Worm (Caenorhabditis elegans) whole organism, L1 larva: ENCODE results near the gene F14D7.6.

Experiments
- C04F5.9 ChIP-seq: sonication (generic microtip); optimal IDR thresholded peaks from 2 replicates; lab custom pipeline; 2016; ENCODE audit warnings: missing genetic modification characterization, missing compliant biosample characterization
- C16A3.4 ChIP-seq: fragments of 150-350 bp; optimal IDR thresholded peaks from 2 replicates; lab custom pipeline; 2014; ENCODE audit warnings: missing biosample characterization, missing genetic modification characterization
- F16B12.6 ChIP-seq: fragments of 150-350 bp; optimal IDR thresholded peaks from 2 replicates; lab custom pipeline; 2014; ENCODE audit warnings: missing biosample characterization, missing genetic modification characterization
- alr-1 ChIP-seq: fragments of 200-800 bp; sonication (Bioruptor generic); optimal IDR thresholded peaks from 2 replicates; lab custom pipeline; 2018; ENCODE audit warnings: borderline replicate concordance, mild to moderate bottlenecking, missing genetic modification characterization, missing compliant biosample characterization
- blmp-1 ChIP-seq: fragments of 150-350 bp; optimal IDR thresholded peaks from 2 replicates; lab custom pipeline; 2014; ENCODE audit warnings: missing biosample characterization, missing genetic modification characterization
- ceh-63 ChIP-seq: fragments of 200-800 bp; sonication (Bioruptor generic); optimal IDR thresholded peaks from 2 replicates; lab custom pipeline; 2018; ENCODE audit warnings: mild to moderate bottlenecking, missing genetic modification characterization, missing compliant biosample characterization
- ceh-8 ChIP-seq: fragments of 200-800 bp; sonication (Bioruptor generic); optimal IDR thresholded peaks from 2 replicates; lab custom pipeline; 2018; ENCODE audit warnings: mild to moderate bottlenecking, missing genetic modification characterization, moderate library complexity, missing compliant biosample characterization
- ceh-82 ChIP-seq, 3 experiments: fragments of 150-350 bp in 1 of 3; sonication (generic microtip) in 2 of 3; optimal IDR thresholded peaks; 2 replicates each; lab custom pipeline; 2014 to 2017; ENCODE audit warnings: missing biosample characterization in 3 of 3, missing genetic modification characterization in 3 of 3
- ces-1 ChIP-seq: fragments of 150-350 bp; optimal IDR thresholded peaks from 2 replicates; lab custom pipeline; 2014; ENCODE audit warnings: missing biosample characterization, missing genetic modification reagents, missing genetic modification characterization
- dpl-1 ChIP-seq, 3 experiments: fragments of 150-350 bp in 2 of 3; sonication (generic microtip) in 1 of 3; optimal IDR thresholded peaks; 2 replicates each; lab custom pipeline; 2014 to 2017; ENCODE audit warnings: missing biosample characterization in 3 of 3, missing genetic modification characterization in 3 of 3, missing genetic modification reagents in 3 of 3
- dsc-1 ChIP-seq: sonication (generic microtip); optimal IDR thresholded peaks from 2 replicates; lab custom pipeline; 2016; ENCODE audit warnings: mild to moderate bottlenecking, missing genetic modification characterization, missing compliant biosample characterization
- egl-13 ChIP-seq: sonication (generic microtip); optimal IDR thresholded peaks from 2 replicates; lab custom pipeline; 2016; ENCODE audit warnings: missing genotype, missing genetic modification reagents, missing genetic modification characterization, missing compliant biosample characterization
- egl-27 ChIP-seq, 2 experiments: fragments of 150-350 bp in 1 of 2; sonication (generic microtip); optimal IDR thresholded peaks; 3 replicates each; lab custom pipeline; 2017 to 2018; ENCODE audit warnings: missing biosample characterization in 2 of 2, missing genetic modification characterization in 2 of 2, missing genetic modification reagents in 2 of 2
- elt-3 ChIP-seq, 6 experiments: fragments of 150-350 bp in 1 of 6; sonication (generic microtip); optimal IDR thresholded peaks; 2 replicates each; lab custom pipeline; 2017 to 2018; ENCODE audit warnings: missing biosample characterization in 6 of 6, missing genetic modification characterization in 6 of 6, inconsistent platforms in 1 of 6
- hlh-17 ChIP-seq: fragments of 200-800 bp; sonication (Bioruptor generic); optimal IDR thresholded peaks from 2 replicates; lab custom pipeline; 2018; ENCODE audit warnings: missing genetic modification characterization, mild to moderate bottlenecking, missing compliant biosample characterization, moderate library complexity, borderline replicate concordance
- hpl-2 ChIP-seq: fragments of 150-350 bp; optimal IDR thresholded peaks from 2 replicates; lab custom pipeline; 2014; ENCODE audit warnings: missing biosample characterization, missing genetic modification reagents, missing genetic modification characterization
- irx-1 ChIP-seq: sonication (generic microtip); optimal IDR thresholded peaks from 2 replicates; lab custom pipeline; 2016; ENCODE audit warnings: missing genetic modification characterization, missing compliant biosample characterization
- isw-1 ChIP-seq: fragments of 200-800 bp; sonication (Bioruptor generic); IDR thresholded peaks from 2 replicates; pipeline ENCODE4 v1.3.6; 2022; ENCODE audit warnings: missing genetic modification characterization, missing compliant biosample characterization
- lin-13 ChIP-seq: fragments of 150-350 bp; optimal IDR thresholded peaks from 2 replicates; lab custom pipeline; 2014; ENCODE audit warnings: missing biosample characterization, missing genetic modification reagents, missing genetic modification characterization
- lin-14 ChIP-seq: fragments of 200-800 bp; sonication (Bioruptor generic); optimal IDR thresholded peaks from 2 replicates; lab custom pipeline; 2018; ENCODE audit warnings: mild to moderate bottlenecking, missing genetic modification characterization, moderate library complexity, missing compliant biosample characterization
- lin-35 ChIP-seq, 2 experiments: fragments of 150-350 bp; optimal IDR thresholded peaks; 2 replicates each; lab custom pipeline; 2014; ENCODE audit warnings: missing biosample characterization in 2 of 2, missing genetic modification characterization in 2 of 2, missing genetic modification reagents in 2 of 2
- lin-39 ChIP-seq: fragments of 150-350 bp; optimal IDR thresholded peaks from 2 replicates; lab custom pipeline; 2014; ENCODE audit warnings: missing biosample characterization, missing genetic modification reagents, missing genetic modification characterization
- lir-3 ChIP-seq: sonication (generic microtip); optimal IDR thresholded peaks from 2 replicates; lab custom pipeline; 2016; ENCODE audit warnings: mild to moderate bottlenecking, missing genetic modification characterization, moderate library complexity, missing compliant biosample characterization; ENCODE audit not compliant: poor library complexity
- mdl-1 ChIP-seq, 2 experiments: fragments of 150-350 bp; optimal IDR thresholded peaks; 2 replicates each; lab custom pipeline; 2014 to 2017; ENCODE audit warnings: missing biosample characterization in 2 of 2, missing genetic modification characterization in 2 of 2, inconsistent platforms in 1 of 2
- mef-2 ChIP-seq: fragments of 150-350 bp; optimal IDR thresholded peaks from 2 replicates; lab custom pipeline; 2014; ENCODE audit warnings: missing biosample characterization, missing genetic modification characterization
- nhr-11 ChIP-seq: fragments of 150-350 bp; optimal IDR thresholded peaks from 2 replicates; lab custom pipeline; 2014; ENCODE audit warnings: missing biosample characterization, missing genetic modification characterization
- nhr-20 ChIP-seq: sonication (generic microtip); optimal IDR thresholded peaks from 2 replicates; lab custom pipeline; 2016; ENCODE audit warnings: mild to moderate bottlenecking, missing genetic modification characterization, missing compliant biosample characterization
- nhr-71 ChIP-seq: sonication (generic microtip); optimal IDR thresholded peaks from 2 replicates; lab custom pipeline; 2016; ENCODE audit warnings: mild to moderate bottlenecking, missing genetic modification characterization, moderate library complexity, missing compliant biosample characterization
- nhr-76 ChIP-seq: sonication (generic microtip); optimal IDR thresholded peaks from 2 replicates; lab custom pipeline; 2017; ENCODE audit warnings: missing biosample characterization, missing genetic modification characterization
- nhr-77 ChIP-seq: fragments of 150-350 bp; optimal IDR thresholded peaks from 2 replicates; lab custom pipeline; 2014; ENCODE audit warnings: missing biosample characterization, missing genetic modification characterization
- nhr-84 ChIP-seq: sonication (generic microtip); optimal IDR thresholded peaks from 2 replicates; lab custom pipeline; 2017; ENCODE audit warnings: missing biosample characterization, missing genetic modification characterization
- nhr-85 ChIP-seq: sonication (generic microtip); peaks from one replicate; lab custom pipeline; 2016; ENCODE audit warnings: missing genetic modification characterization, inconsistent platforms, missing compliant biosample characterization
- pqm-1 ChIP-seq: sonication (generic microtip); optimal IDR thresholded peaks from 3 replicates; lab custom pipeline; 2017; ENCODE audit warnings: missing biosample characterization, missing genetic modification characterization
- skn-1 ChIP-seq: fragments of 150-350 bp; optimal IDR thresholded peaks from 2 replicates; lab custom pipeline; 2014; ENCODE audit warnings: missing biosample characterization, missing genetic modification characterization
- snu-23 ChIP-seq: sonication (generic microtip); optimal IDR thresholded peaks from 2 replicates; lab custom pipeline; 2016; ENCODE audit warnings: missing genetic modification characterization, missing compliant biosample characterization
- tlp-1 ChIP-seq: fragments of 150-350 bp; optimal IDR thresholded peaks from 2 replicates; lab custom pipeline; 2014; ENCODE audit warnings: missing biosample characterization, missing genetic modification characterization
- unc-130 ChIP-seq: fragments of 150-350 bp; optimal IDR thresholded peaks from 2 replicates; lab custom pipeline; 2017; ENCODE audit warnings: missing biosample characterization, missing genetic modification characterization, inconsistent platforms
- unc-30 ChIP-seq: sonication (generic microtip); optimal IDR thresholded peaks from 2 replicates; lab custom pipeline; 2017; ENCODE audit warnings: missing biosample characterization, missing genetic modification characterization
- unc-86 ChIP-seq: sonication (generic microtip); optimal IDR thresholded peaks from 2 replicates; lab custom pipeline; 2016; ENCODE audit warnings: missing genetic modification characterization, missing compliant biosample characterization
- unc-98 ChIP-seq: fragments of 200-800 bp; sonication (Bioruptor generic); IDR thresholded peaks from 2 replicates; pipeline ENCODE4 v1.3.6; 2022; ENCODE audit warnings: missing genetic modification characterization, missing compliant biosample characterization
- zag-1 ChIP-seq: fragments of 150-350 bp; optimal IDR thresholded peaks from 2 replicates; lab custom pipeline; 2014; ENCODE audit warnings: missing biosample characterization, missing genetic modification characterization

F14D7.6 gene

DNA sequence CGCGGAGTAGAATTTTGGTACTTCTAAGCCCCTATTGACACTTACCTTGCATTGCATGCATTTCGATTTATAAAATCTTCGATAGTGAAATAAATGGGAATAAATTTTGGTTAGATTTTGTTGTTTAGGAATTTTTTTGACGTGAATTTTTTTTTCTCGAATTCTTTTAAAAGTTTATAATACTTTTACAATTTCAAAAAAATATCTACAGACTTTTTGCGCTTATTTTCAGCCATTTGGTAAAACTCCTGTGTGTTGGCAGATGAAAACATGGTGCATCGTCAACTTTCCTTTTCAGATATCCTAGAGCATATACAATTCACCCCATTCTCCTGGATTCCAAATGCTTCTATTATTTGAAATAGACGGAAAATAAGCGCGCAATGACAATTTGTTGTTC, 10.6 kb upstream of the F14D7.6 start, which contains the start of gene F14D7.18:
F14D7.18 (minus strand) TSS at position 101 of the 400 bp plus-strand sequence.
- TF ChIP-seq alr-1 (tag; lab: Kevin White, UChicago), result no peak
- no peak for TF ChIP-seq nhr-85 (tag; lab: Kevin White, UChicago)
- no peak for TF ChIP-seq zag-1
- TF ChIP-seq ces-1 (GFP tag; lab: Kevin White, UChicago), result no peak
- no peak for TF ChIP-seq lin-35 (GFP tag; optimal IDR thresholded peaks at IDR 0.05; lab: Kevin White, UChicago)
- no peak for TF ChIP-seq F16B12.6 (tag; lab: Kevin White, UChicago)
- no peak for TF ChIP-seq C04F5.9
- no peak for TF ChIP-seq hpl-2
- no peak for TF ChIP-seq lin-14 (GFP tag; lab: Kevin White, UChicago)
- no peak for TF ChIP-seq mdl-1 (tag; optimal IDR thresholded peaks at IDR 0.05; lab: Kevin White, UChicago)
- no peak for TF ChIP-seq hlh-17 (GFP tag; lab: Kevin White, UChicago)
- TF ChIP-seq lir-3 (tag; lab: Kevin White, UChicago), result no peak

DNA sequence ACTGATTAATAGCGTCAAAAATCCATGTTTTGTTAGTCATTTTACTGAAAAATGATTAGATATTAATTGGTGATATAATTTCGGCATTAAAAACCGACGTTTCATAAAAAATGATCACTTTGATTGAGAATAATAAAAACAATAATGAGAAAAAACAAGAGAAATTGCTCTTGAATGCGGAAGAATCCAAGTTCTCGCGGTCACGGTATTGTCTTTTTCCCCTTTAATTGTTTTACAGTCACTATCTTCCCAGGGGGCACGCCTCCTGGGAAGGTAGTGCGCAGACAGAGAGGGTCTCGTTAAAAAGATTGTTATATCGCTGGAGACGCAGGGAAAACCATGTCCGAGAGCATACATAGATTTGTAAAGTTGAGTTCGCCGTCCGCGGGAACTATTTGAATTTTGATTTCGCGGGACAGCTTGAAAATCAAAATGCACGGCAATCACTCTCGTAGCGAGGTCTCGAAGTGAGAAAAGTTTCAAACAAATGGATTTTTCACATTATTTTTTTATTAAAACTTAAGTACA, 7.5 kb upstream of the F14D7.6 start, which contains the start of gene F14D7.2:
F14D7.2 (minus strand) TSS at position 51 of the 528 bp plus-strand sequence.
- TF ChIP-seq mef-2, result no peak
- TF ChIP-seq nhr-77, result no peak
- TF ChIP-seq unc-86 (tag; lab: Kevin White, UChicago), result no peak
- no peak for TF ChIP-seq unc-30
- no peak for TF ChIP-seq nhr-20 (tag; lab: Kevin White, UChicago)
- no peak for TF ChIP-seq skn-1 (tag; lab: Kevin White, UChicago)
- TF ChIP-seq F16B12.6 (tag; lab: Kevin White, UChicago), result no peak
- no peak for TF ChIP-seq hpl-2
- TF ChIP-seq nhr-71 (tag; lab: Kevin White, UChicago), result no peak
- TF ChIP-seq dpl-1 (GFP tag; optimal IDR thresholded peaks at IDR 0.05; lab: Kevin White, UChicago), result no peak
- no peak for TF ChIP-seq C16A3.4
- no peak for TF ChIP-seq blmp-1
- no peak for TF ChIP-seq C04F5.9
- no peak for TF ChIP-seq egl-13 (tag; lab: Kevin White, UChicago)
- no peak for TF ChIP-seq nhr-11 (tag; lab: Kevin White, UChicago)
- no peak for TF ChIP-seq elt-3 (tag; optimal IDR thresholded peaks at IDR 0.05; lab: Kevin White, UChicago)
- TF ChIP-seq nhr-76, result no peak

DNA sequence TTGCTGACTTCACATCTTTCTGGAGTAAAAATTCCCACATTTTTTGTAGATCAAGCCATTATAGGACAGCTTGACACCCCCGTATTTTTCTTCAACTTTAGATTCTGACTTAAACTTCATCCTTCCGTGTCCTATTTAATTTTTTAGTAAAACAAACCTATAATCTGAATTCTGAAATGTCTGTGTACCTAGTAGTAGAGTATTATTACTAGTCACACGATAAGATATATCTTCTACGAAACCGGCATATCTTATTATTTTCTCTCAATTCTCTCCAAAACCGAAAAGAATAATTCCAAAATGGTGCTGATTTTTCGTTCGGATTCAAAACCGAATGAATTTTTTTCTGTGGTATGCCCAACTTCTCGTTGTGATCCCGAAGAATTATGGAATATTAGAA, 6.8 kb upstream of the F14D7.6 start, which contains the start of gene F14D7.9:
F14D7.9 (plus strand) TSS at position 301 of the 400 bp plus-strand sequence.
- no peak for TF ChIP-seq nhr-84 (tag; lab: Kevin White, UChicago)
- TF ChIP-seq, all 84 proteins: peak for 0

DNA sequence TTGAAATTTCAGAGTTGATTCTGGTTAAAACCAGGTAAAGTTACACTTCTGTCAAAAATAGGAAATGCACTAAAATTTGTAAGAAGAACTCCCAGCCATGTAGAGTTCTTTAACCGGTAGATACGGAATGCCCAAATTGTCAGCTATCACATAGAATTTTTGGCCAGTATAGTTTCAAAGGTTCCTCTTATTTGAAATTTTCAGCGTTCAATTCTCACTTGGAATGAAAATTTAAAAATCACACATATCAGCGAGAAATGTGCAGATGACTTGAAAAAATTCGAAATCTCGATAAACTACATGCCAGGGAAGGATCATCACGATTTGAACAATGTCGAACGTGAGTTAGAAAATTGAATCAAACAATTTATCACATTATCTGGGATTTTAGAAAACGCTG, 4.7 kb upstream of the F14D7.6 start, which contains the start of gene F14D7.3:
F14D7.3 (plus strand) TSS at position 301 of the 400 bp plus-strand sequence.
- TF ChIP-seq isw-1 (no peak), ceh-8 (GFP tag; lab: Kevin White, UChicago) (no peak), snu-23 (GFP tag; lab: Kevin White, UChicago) (no peak), unc-98 (GFP tag; lab: Robert Waterston, UW) (no peak), lin-13 (GFP tag; lab: Kevin White, UChicago) (no peak), dpl-1 (GFP tag; optimal IDR thresholded peaks at IDR 0.05; lab: Kevin White, UChicago) (no peak), nhr-71 (tag; lab: Kevin White, UChicago) (no peak), ceh-63 (GFP tag; lab: Kevin White, UChicago) (no peak), irx-1 (tag; lab: Kevin White, UChicago) (no peak), tlp-1 (no peak), egl-13 (tag; lab: Kevin White, UChicago) (no peak), unc-30 (no peak), unc-130 (tag; lab: Kevin White, UChicago) (no peak), nhr-77 (no peak), ceh-82 (tag; optimal IDR thresholded peaks at IDR 0.05; lab: Kevin White, UChicago) (no peak), lin-39 (tag; lab: Kevin White, UChicago) (no peak), dsc-1 (tag; lab: Kevin White, UChicago) (no peak), lir-3 (tag; lab: Kevin White, UChicago) (no peak), pqm-1 (tag; lab: Kevin White, UChicago) (no peak), egl-27 (tag; optimal IDR thresholded peaks at IDR 0.05; lab: Kevin White, UChicago) (no peak)
